Worm (Caenorhabditis elegans) whole organism, young adult: ENCODE data around the gene T04C9.1.

Experiments
- B0019.2 ChIP-seq: fragments of 200-800 bp; sonication (Bioruptor generic); conservative IDR thresholded peaks from 2 replicates; pipeline ENCODE4 v1.3.6; 2022; ENCODE audit warnings: missing genetic modification reagents, missing genetic modification characterization, missing compliant biosample characterization
- B0336.3 ChIP-seq: fragments of 200-800 bp; sonication (Bioruptor generic); IDR thresholded peaks from 2 replicates; pipeline ENCODE4 v1.3.6; 2022; ENCODE audit warnings: missing genetic modification characterization, missing compliant biosample characterization
- C17E4.6 ChIP-seq: fragments of 200-800 bp; sonication (Bioruptor generic); IDR thresholded peaks from 2 replicates; pipeline ENCODE4 v1.3.6; 2022; ENCODE audit warnings: missing genetic modification reagents, missing genetic modification characterization, missing compliant biosample characterization
- D2030.7 ChIP-seq: fragments of 200-800 bp; sonication (Bioruptor generic); IDR thresholded peaks from 2 replicates; pipeline ENCODE4 v1.3.6; 2022; ENCODE audit warnings: missing genetic modification reagents, missing genetic modification characterization, missing compliant biosample characterization
- F10E7.11 ChIP-seq: sonication (generic microtip); optimal IDR thresholded peaks from 2 replicates; lab custom pipeline; 2017; ENCODE audit warnings: mild to moderate bottlenecking, missing genetic modification characterization, moderate library complexity, missing compliant biosample characterization
- F33H1.4 ChIP-seq: fragments of 200-800 bp; sonication (Bioruptor generic); IDR thresholded peaks from 2 replicates; pipeline ENCODE4 v1.3.6; 2022; ENCODE audit warnings: missing genetic modification reagents, missing genetic modification characterization, missing compliant biosample characterization
- F49E8.2 ChIP-seq: sonication (generic microtip); optimal IDR thresholded peaks from 3 replicates; lab custom pipeline; 2017; ENCODE audit warnings: missing genetic modification characterization, mild to moderate bottlenecking, missing compliant biosample characterization, antibody characterized with exemption, moderate library complexity; ENCODE audit not compliant: insufficient read depth
- F52B5.7 ChIP-seq: sonication (generic microtip); optimal IDR thresholded peaks from 2 replicates; lab custom pipeline; 2016; ENCODE audit warnings: mild to moderate bottlenecking, missing genetic modification characterization, missing compliant biosample characterization
- F57C9.4 ChIP-seq: sonication (generic microtip); optimal IDR thresholded peaks from 2 replicates; lab custom pipeline; 2017; ENCODE audit warnings: mild to moderate bottlenecking, missing genetic modification characterization, missing compliant biosample characterization
- T07F8.4 ChIP-seq: sonication (generic microtip); optimal IDR thresholded peaks from 2 replicates; lab custom pipeline; 2016; ENCODE audit warnings: mild to moderate bottlenecking, missing genetic modification characterization, moderate library complexity, missing compliant biosample characterization
- Y53G8AR.9 ChIP-seq: fragments of 200-800 bp; sonication (Bioruptor generic); conservative IDR thresholded peaks from 2 replicates; pipeline ENCODE4 v1.3.6; 2022; ENCODE audit warnings: missing genetic modification reagents, missing genetic modification characterization, missing compliant biosample characterization
- ama-1 ChIP-seq, 3 experiments: fragments of 150-350 bp in 1 of 3; sonication (generic microtip) in 2 of 3; optimal IDR thresholded peaks; 2 replicates each; lab custom pipeline; 2014 to 2018; ENCODE audit warnings: missing biosample characterization in 2 of 3, missing genetic modification characterization in 2 of 3, missing genetic modification reagents in 2 of 3
- aptf-2 ChIP-seq: fragments of 200-800 bp; sonication (Bioruptor generic); conservative IDR thresholded peaks from 2 replicates; pipeline ENCODE4 v1.3.6; 2022; ENCODE audit warnings: missing genetic modification reagents, missing genetic modification characterization, missing compliant biosample characterization
- athp-1 ChIP-seq: sonication (generic microtip); optimal IDR thresholded peaks from 2 replicates; lab custom pipeline; 2017; ENCODE audit warnings: mild to moderate bottlenecking, missing genetic modification characterization, missing compliant biosample characterization
- ceh-100 ChIP-seq: fragments of 200-800 bp; sonication (Bioruptor generic); IDR thresholded peaks from 2 replicates; pipeline ENCODE4 v1.3.6; 2022; ENCODE audit warnings: missing genetic modification reagents, missing genetic modification characterization, missing compliant biosample characterization
- ceh-91 ChIP-seq: fragments of 200-800 bp; sonication (Bioruptor generic); IDR thresholded peaks from 2 replicates; pipeline ENCODE4 v1.3.6; 2022; ENCODE audit warnings: missing genetic modification reagents, missing genetic modification characterization, missing compliant biosample characterization
- dox-1 ChIP-seq: fragments of 200-800 bp; sonication (Bioruptor generic); IDR thresholded peaks from 2 replicates; pipeline ENCODE4 v1.3.6; 2022; ENCODE audit warnings: missing genetic modification reagents, missing genetic modification characterization, missing compliant biosample characterization
- efl-1 ChIP-seq: fragments of 150-350 bp; optimal IDR thresholded peaks from 2 replicates; lab custom pipeline; 2014; ENCODE audit warnings: missing biosample characterization, missing genetic modification reagents, missing genetic modification characterization
- egl-44 ChIP-seq: fragments of 200-800 bp; sonication (Bioruptor generic); IDR thresholded peaks from 2 replicates; pipeline ENCODE4 v1.3.6; 2022; ENCODE audit warnings: missing genetic modification reagents, missing genetic modification characterization, missing compliant biosample characterization
- egrh-3 ChIP-seq: fragments of 200-800 bp; sonication (Bioruptor generic); IDR thresholded peaks from 2 replicates; pipeline ENCODE4 v1.3.6; 2022; ENCODE audit warnings: missing genetic modification reagents, missing genetic modification characterization, missing compliant biosample characterization
- ekl-4 ChIP-seq: fragments of 200-800 bp; sonication (Bioruptor generic); IDR thresholded peaks from 2 replicates; pipeline ENCODE4 v1.3.6; 2022; ENCODE audit warnings: missing genetic modification reagents, missing genetic modification characterization, missing compliant biosample characterization
- him-1 ChIP-seq: sonication (generic microtip); optimal IDR thresholded peaks from 2 replicates; lab custom pipeline; 2016; ENCODE audit warnings: missing genotype, missing genetic modification reagents, missing genetic modification characterization, missing compliant biosample characterization
- hmg-1.2 ChIP-seq: fragments of 200-800 bp; sonication (Bioruptor generic); IDR thresholded peaks from 2 replicates; pipeline ENCODE4 v1.3.6; 2022; ENCODE audit warnings: missing genetic modification reagents, missing genetic modification characterization, missing compliant biosample characterization
- hsf-1 ChIP-seq: fragments of 200-800 bp; sonication (Bioruptor generic); IDR thresholded peaks from 2 replicates; pipeline ENCODE4 v1.3.6; 2022; ENCODE audit warnings: missing genetic modification reagents, missing genetic modification characterization, missing compliant biosample characterization
- lin-40 ChIP-seq: sonication (generic microtip); optimal IDR thresholded peaks from 2 replicates; lab custom pipeline; 2016; ENCODE audit warnings: missing genetic modification characterization, mild to moderate bottlenecking, missing compliant biosample characterization, missing genotype, missing genetic modification reagents
- lin-54 ChIP-seq: fragments of 200-800 bp; sonication (Bioruptor generic); optimal IDR thresholded peaks from 2 replicates; lab custom pipeline; 2018; ENCODE audit warnings: mild to moderate bottlenecking, missing genetic modification characterization, missing compliant biosample characterization
- lsl-1 ChIP-seq: fragments of 200-800 bp; sonication (Bioruptor generic); optimal IDR thresholded peaks from 2 replicates; lab custom pipeline; 2018; ENCODE audit warnings: mild to moderate bottlenecking, missing genetic modification characterization, moderate library complexity, missing compliant biosample characterization
- madf-3 ChIP-seq: fragments of 200-800 bp; sonication (Bioruptor generic); IDR thresholded peaks from 2 replicates; pipeline ENCODE4 v1.3.6; 2022; ENCODE audit warnings: missing genetic modification reagents, missing genetic modification characterization, missing compliant biosample characterization
- madf-6 ChIP-seq: fragments of 200-800 bp; sonication (Bioruptor generic); IDR thresholded peaks from 2 replicates; pipeline ENCODE4 v1.3.6; 2022; ENCODE audit warnings: missing genetic modification reagents, missing genetic modification characterization, missing compliant biosample characterization
- mcd-1 ChIP-seq: fragments of 200-800 bp; sonication (Bioruptor generic); IDR thresholded peaks from 2 replicates; pipeline ENCODE4 v1.3.6; 2022; ENCODE audit warnings: missing genetic modification reagents, missing genetic modification characterization, missing compliant biosample characterization
- mes-4 ChIP-seq: sonication (generic microtip); optimal IDR thresholded peaks from 2 replicates; lab custom pipeline; 2016; ENCODE audit warnings: missing genotype, missing genetic modification characterization, missing compliant biosample characterization
- nfyb-1 ChIP-seq: fragments of 200-800 bp; sonication (Bioruptor generic); IDR thresholded peaks from 2 replicates; pipeline ENCODE4 v1.3.6; 2022; ENCODE audit warnings: missing genetic modification reagents, missing genetic modification characterization, missing compliant biosample characterization
- rcor-1 ChIP-seq: fragments of 200-800 bp; sonication (Bioruptor generic); IDR thresholded peaks from 2 replicates; pipeline ENCODE4 v1.3.6; 2022; ENCODE audit warnings: missing genetic modification reagents, missing genetic modification characterization, missing compliant biosample characterization
- sdz-38 ChIP-seq: sonication (generic microtip); optimal IDR thresholded peaks from 2 replicates; lab custom pipeline; 2016; ENCODE audit warnings: missing genotype, missing genetic modification characterization, missing compliant biosample characterization
- snpc-1.3 ChIP-seq: sonication (generic microtip); optimal IDR thresholded peaks from 2 replicates; lab custom pipeline; 2017; ENCODE audit warnings: missing genetic modification characterization, mild to moderate bottlenecking, missing compliant biosample characterization, antibody characterized with exemption, moderate library complexity, missing genotype, missing genetic modification reagents; ENCODE audit not compliant: insufficient read depth
- sptf-2 ChIP-seq: fragments of 200-800 bp; sonication (Bioruptor generic); optimal IDR thresholded peaks from 2 replicates; lab custom pipeline; 2018; ENCODE audit warnings: mild to moderate bottlenecking, missing genetic modification characterization, missing compliant biosample characterization
- tlf-1 ChIP-seq: fragments of 200-800 bp; sonication (Bioruptor generic); optimal IDR thresholded peaks from 2 replicates; lab custom pipeline; 2018; ENCODE audit warnings: mild to moderate bottlenecking, missing genetic modification characterization, missing compliant biosample characterization
- unc-62 ChIP-seq: fragments of 150-350 bp; optimal IDR thresholded peaks from 2 replicates; lab custom pipeline; 2014; ENCODE audit warnings: missing biosample characterization, missing genetic modification reagents, missing genetic modification characterization
- xnd-1 ChIP-seq: sonication (generic microtip); optimal IDR thresholded peaks from 2 replicates; lab custom pipeline; 2016; ENCODE audit warnings: missing genotype, missing genetic modification reagents, missing genetic modification characterization, missing compliant biosample characterization
- zim-3 ChIP-seq: sonication (generic microtip); optimal IDR thresholded peaks from 2 replicates; lab custom pipeline; 2017; ENCODE audit warnings: mild to moderate bottlenecking, missing genetic modification characterization, moderate library complexity, missing compliant biosample characterization
- ztf-18 ChIP-seq: sonication (generic microtip); optimal IDR thresholded peaks from 2 replicates; lab custom pipeline; 2016; ENCODE audit warnings: missing genotype, mild to moderate bottlenecking, missing genetic modification characterization, missing compliant biosample characterization
- ztf-26 ChIP-seq: sonication (generic microtip); optimal IDR thresholded peaks from 2 replicates; lab custom pipeline; 2017; ENCODE audit warnings: missing genetic modification characterization, missing compliant biosample characterization
- ztf-6 ChIP-seq: fragments of 200-800 bp; sonication (Bioruptor generic); IDR thresholded peaks from 2 replicates; pipeline ENCODE4 v1.3.6; 2022; ENCODE audit warnings: missing genetic modification reagents, missing genetic modification characterization, missing compliant biosample characterization

The T04C9.1 gene

ce11 chrIII:6011310-6011709, 18.3 kb downstream of the T04C9.1 start:
- no peak for TF ChIP-seq ztf-18 (tag; lab: Kevin White, UChicago)
- TF ChIP-seq F10E7.11 (tag; lab: Kevin White, UChicago): no peak
- TF ChIP-seq hsf-1 (GFP tag; lab: Robert Waterston, UW): no peak
- no peak for TF ChIP-seq sdz-38 (tag; lab: Kevin White, UChicago)
- TF ChIP-seq B0336.3: no peak
- TF ChIP-seq efl-1 (GFP tag; lab: Kevin White, UChicago): no peak
- no peak for TF ChIP-seq egl-44 (GFP tag; lab: Robert Waterston, UW)
- TF ChIP-seq, all 124 proteins: peak for 0

ce11 chrIII:6013027-6013426, 20.0 kb downstream of the T04C9.1 start:
- peak; percentile 47; the same call in 1 of the 2 replicates for TF ChIP-seq hsf-1 (GFP tag; lab: Robert Waterston, UW)
- TF ChIP-seq ceh-100: peak; percentile 72
- 0 out of 2 replicates have a peak, but pooled peaks have one; percentile 28 for TF ChIP-seq nfyb-1
- peak; percentile 45; the same call in 1 of the 2 replicates for TF ChIP-seq C17E4.6
- peak; percentile 29; the same call in 1 of the 2 replicates for TF ChIP-seq egrh-3
- TF ChIP-seq dox-1: 0 out of 2 replicates have a peak, but pooled peaks have one; percentile 26
- TF ChIP-seq mcd-1 (GFP tag; lab: Robert Waterston, UW): peak; percentile 59
- 0 out of 2 replicates have a peak, but pooled peaks have one; percentile 13 for TF ChIP-seq ekl-4 (GFP tag; lab: Robert Waterston, UW)
- peak; percentile 26; the same call in 1 of the 2 replicates for TF ChIP-seq madf-6 (GFP tag; lab: Robert Waterston, UW)
- TF ChIP-seq him-1 (tag; lab: Kevin White, UChicago): peak; percentile 84

ce11 chrIII:6019512-6020209, 26.6 kb downstream of the T04C9.1 start, which contains the start of the genes npp-10 and cyk-3:
Gene npp-10, minus strand, starts transcription at chrIII:6019562.
Gene cyk-3, plus strand, starts transcription at chrIII:6020159.
- TF ChIP-seq F52B5.7 (no peak), lin-40 (tag; lab: Kevin White, UChicago) (no peak), T07F8.4 (tag; lab: Kevin White, UChicago) (no peak), mes-4 (tag; lab: Kevin White, UChicago) (no peak), rcor-1 (no peak), madf-3 (no peak), tlf-1 (no peak), F49E8.2 (tag; lab: Kevin White, UChicago) (no peak), lsl-1 (GFP tag; lab: Kevin White, UChicago) (peak; percentile 52), xnd-1 (tag; lab: Kevin White, UChicago) (peak; percentile 6), ztf-26 (tag; lab: Kevin White, UChicago) (no peak), sdz-38 (tag; lab: Kevin White, UChicago) (no peak), lin-54 (GFP tag; lab: Kevin White, UChicago) (peak; percentile 30), F33H1.4 (0 out of 2 replicates have a peak, but pooled peaks have one; percentile 6), dox-1 (peak; percentile 47; the same call in 1 of the 2 replicates), ztf-6 (GFP tag; lab: Robert Waterston, UW) (no peak), B0019.2 (GFP tag; lab: Robert Waterston, UW) (no peak), Y53G8AR.9 (no peak), ztf-18 (tag; lab: Kevin White, UChicago) (no peak), madf-6 (GFP tag; lab: Robert Waterston, UW) (peak; percentile 52; the same call in 1 of the 2 replicates), athp-1 (tag; lab: Kevin White, UChicago) (no peak), F57C9.4 (tag; lab: Kevin White, UChicago) (no peak), D2030.7 (0 out of 2 replicates have a peak, but pooled peaks have one; percentile 0), zim-3 (no peak), unc-62 (GFP tag; lab: Kevin White, UChicago) (no peak), ama-1 (optimal IDR thresholded peaks at IDR 0.05; lab: Kevin White, UChicago) (no peak), ama-1 (GFP tag; optimal IDR thresholded peaks at IDR 0.05; lab: Kevin White, UChicago) (no peak), sptf-2 (GFP tag; lab: Kevin White, UChicago) (no peak), aptf-2 (GFP tag; lab: Robert Waterston, UW) (no peak), mcd-1 (GFP tag; lab: Robert Waterston, UW) (peak; percentile 92), snpc-1.3 (peak; percentile 2), ceh-91 (GFP tag; lab: Robert Waterston, UW) (no peak), hmg-1.2 (peak; percentile 98)
